Fruit fly (Drosophila melanogaster): ENCODE measurements around the gene CG8541.
A peak's percentile ranks its signal among the peaks of the same experiment; 100 is the strongest.

Gene CG8541

DNA sequence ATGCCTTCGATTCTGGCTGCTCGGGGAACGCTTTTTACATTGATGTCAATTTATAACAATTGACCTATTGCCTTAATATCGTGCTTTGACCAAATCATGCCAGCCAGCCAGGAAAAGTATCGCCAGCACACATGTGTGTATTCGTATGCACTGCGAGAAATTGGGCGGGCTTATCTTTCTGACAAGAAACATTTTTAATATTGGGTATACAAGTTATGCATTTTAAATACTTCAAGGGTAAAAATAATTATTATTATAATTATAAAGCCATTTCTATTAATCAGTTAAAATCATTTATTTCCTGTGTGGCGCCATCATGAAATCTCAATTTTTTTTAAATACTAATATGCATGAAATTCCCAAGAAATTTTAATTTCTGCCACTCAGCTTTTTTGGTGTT is 50.5 kb downstream of the CG8541 start:
- no peak for TF ChIP-seq CG1620 (GFP tag; optimal IDR thresholded peaks at IDR 0.05)
- peak; percentile 16 for TF ChIP-seq kay (GFP tag; ENCODE audit: borderline replicate concordance)
